Worm (Caenorhabditis elegans): ENCODE results near the gene feh-1.
A peak's percentile ranks its signal among the peaks of the same experiment; 100 is the strongest.

Gene feh-1

DNA sequence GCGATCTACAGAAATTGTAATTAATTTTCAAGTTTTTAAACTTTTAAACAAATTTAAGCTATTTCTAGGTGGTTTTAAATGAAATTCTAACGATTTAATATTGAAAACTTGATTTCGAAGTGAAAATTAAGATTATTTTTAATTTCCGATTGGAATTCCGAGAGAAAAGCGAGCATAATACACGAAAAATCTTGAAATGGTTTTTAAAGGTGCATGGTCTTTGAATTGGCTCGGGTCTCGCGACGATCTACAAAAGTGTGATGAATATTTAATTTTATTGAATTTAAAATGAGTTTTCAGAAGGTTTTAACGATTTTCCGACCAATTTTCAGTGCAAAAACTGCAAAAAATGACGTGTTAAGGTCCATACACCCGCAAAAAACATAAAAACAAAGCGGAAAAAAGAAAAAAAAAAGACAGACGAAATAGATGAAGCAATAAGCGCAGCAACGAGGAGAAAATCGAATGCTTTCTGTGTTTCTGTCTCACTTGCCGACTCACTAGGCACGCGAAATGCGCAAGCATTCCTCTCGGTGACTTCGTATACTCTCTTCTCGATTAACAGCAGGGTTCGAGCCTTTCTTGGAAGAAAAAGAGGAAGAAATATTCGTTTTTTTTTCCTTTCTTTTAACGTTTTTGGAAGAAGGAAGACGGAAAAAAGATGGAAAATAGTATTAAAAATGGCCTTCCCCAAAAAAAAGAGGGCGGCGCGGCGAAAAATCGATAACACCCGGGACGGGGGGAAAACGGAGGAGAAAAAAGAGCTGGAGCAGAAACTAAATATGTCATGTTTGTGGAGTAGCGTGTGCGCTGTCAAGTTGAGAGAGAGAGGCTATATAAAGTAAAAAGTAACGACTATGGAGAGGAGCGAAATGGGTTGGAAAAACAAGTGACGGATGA is 26.9 kb downstream of the feh-1 start (continued):
- TF ChIP-seq lin-13 (GFP tag; optimal IDR thresholded peaks at IDR 0.05) (peak; percentile 62), zag-1 (tag; optimal IDR thresholded peaks at IDR 0.05) (no peak), dmd-6 (GFP tag; IDR thresholded peaks at IDR 0.05) (peak; percentile 51), Y75B8A.6 (GFP tag; IDR thresholded peaks at IDR 0.05) (no peak), spr-3 (GFP tag; optimal IDR thresholded peaks at IDR 0.05) (no peak), nhr-237 (tag; optimal IDR thresholded peaks at IDR 0.05) (no peak), duxl-1 (tag; optimal IDR thresholded peaks at IDR 0.05; ENCODE audit: poor library complexity) (no peak), nhr-41 (GFP tag; IDR thresholded peaks at IDR 0.05) (no peak), F10B5.3 (tag; optimal IDR thresholded peaks at IDR 0.05) (no peak), ceh-28 (tag; optimal IDR thresholded peaks at IDR 0.05) (peak; percentile 67), nhr-25 (tag; optimal IDR thresholded peaks at IDR 0.05; ENCODE audit: borderline replicate concordance, insufficient read depth) (no peak), nhr-42 (GFP tag; IDR thresholded peaks at IDR 0.05) (no peak), lim-7 (GFP tag; IDR thresholded peaks at IDR 0.05) (no peak), zfp-2 (tag; optimal IDR thresholded peaks at IDR 0.05) (no peak), egl-43 (GFP tag; IDR thresholded peaks at IDR 0.05) (no peak), R02D3.7 (tag; optimal IDR thresholded peaks at IDR 0.05) (no peak), T20F7.1 (GFP tag; optimal IDR thresholded peaks at IDR 0.05) (no peak), sdz-12 (GFP tag; optimal IDR thresholded peaks at IDR 0.05) (no peak), dpl-1 (GFP tag; optimal IDR thresholded peaks at IDR 0.05) (peak; percentile 56), php-3 (GFP tag; IDR thresholded peaks at IDR 0.05) (no peak), ama-1 (optimal IDR thresholded peaks at IDR 0.05) (no peak), spr-1 (tag; optimal IDR thresholded peaks at IDR 0.05) (peak; percentile 6), lin-1 (GFP tag; IDR thresholded peaks at IDR 0.05) (no peak), ceh-32 (tag; optimal IDR thresholded peaks at IDR 0.05; ENCODE audit: poor library complexity) (no peak), daf-8 (GFP tag; IDR thresholded peaks at IDR 0.05) (no peak), ZK337.2 (GFP tag; IDR thresholded peaks at IDR 0.05) (no peak), arid-1 (GFP tag; conservative IDR thresholded peaks at IDR 0.05) (no peak), F44E2.7 (GFP tag; IDR thresholded peaks at IDR 0.05) (no peak), zfp-3 (GFP tag; conservative IDR thresholded peaks at IDR 0.05) (no peak), hlh-11 (tag; optimal IDR thresholded peaks at IDR 0.05) (peak; percentile 72), hif-1 (tag; optimal IDR thresholded peaks at IDR 0.05) (peak in 1 of 2 experiments; percentile 59), snpc-1.2 (GFP tag; IDR thresholded peaks at IDR 0.05) (no peak), daf-16 (GFP tag; optimal IDR thresholded peaks at IDR 0.05) (no peak), daf-16 (tag; optimal IDR thresholded peaks at IDR 0.05) (no peak), ceh-44 (GFP tag; IDR thresholded peaks at IDR 0.05) (no peak), fkh-10 (GFP tag; optimal IDR thresholded peaks at IDR 0.05) (peak; percentile 9), dmd-8 (GFP tag; IDR thresholded peaks at IDR 0.05) (no peak), zip-2 (tag; optimal IDR thresholded peaks at IDR 0.05) (no peak), mdl-1 (tag; optimal IDR thresholded peaks at IDR 0.05) (peak in 1 of 2 experiments; percentile 69), dve-1 (tag; optimal IDR thresholded peaks at IDR 0.05; ENCODE audit: insufficient read depth) (peak; percentile 62), set-16 (GFP tag; IDR thresholded peaks at IDR 0.05) (no peak), mxl-2 (GFP tag; conservative IDR thresholded peaks at IDR 0.05) (no peak), snpc-4 (tag; optimal IDR thresholded peaks at IDR 0.05) (no peak), hlh-30 (tag; optimal IDR thresholded peaks at IDR 0.05; ENCODE audit: insufficient read depth) (peak; percentile 66), lsy-2 (tag; optimal IDR thresholded peaks at IDR 0.05) (peak; percentile 21 to 82), lin-38 (GFP tag; IDR thresholded peaks at IDR 0.05) (peak; percentile 50), T26A8.4 (GFP tag; IDR thresholded peaks at IDR 0.05) (no peak), nhr-111 (GFP tag; optimal IDR thresholded peaks at IDR 0.05) (no peak), lin-39 (tag; optimal IDR thresholded peaks at IDR 0.05) (no peak)
